Fruit fly (Drosophila melanogaster): ENCODE measurements around the gene CG7386.

- TF ChIP-seq Sin3A (optimal IDR thresholded peaks at IDR 0.05) (no peak), psq (optimal IDR thresholded peaks at IDR 0.05) (no peak), insv (optimal IDR thresholded peaks at IDR 0.05) (no peak)
Measured at dm6 chr3L:6218517-6219155, 29.1 kb downstream of the CG7386 start.
